Fruit fly (Drosophila melanogaster) whole organism, larva: ENCODE results near the gene bcd.

Experiments used
- noc ChIP-seq: fragments of 200-800 bp; sonication (Bioruptor generic); optimal IDR thresholded peaks from 3 replicates; lab custom pipeline; 2019; ENCODE audit warnings: missing biosample characterization, mild to moderate bottlenecking, missing genetic modification characterization, moderate library complexity

Gene bcd

DNA sequence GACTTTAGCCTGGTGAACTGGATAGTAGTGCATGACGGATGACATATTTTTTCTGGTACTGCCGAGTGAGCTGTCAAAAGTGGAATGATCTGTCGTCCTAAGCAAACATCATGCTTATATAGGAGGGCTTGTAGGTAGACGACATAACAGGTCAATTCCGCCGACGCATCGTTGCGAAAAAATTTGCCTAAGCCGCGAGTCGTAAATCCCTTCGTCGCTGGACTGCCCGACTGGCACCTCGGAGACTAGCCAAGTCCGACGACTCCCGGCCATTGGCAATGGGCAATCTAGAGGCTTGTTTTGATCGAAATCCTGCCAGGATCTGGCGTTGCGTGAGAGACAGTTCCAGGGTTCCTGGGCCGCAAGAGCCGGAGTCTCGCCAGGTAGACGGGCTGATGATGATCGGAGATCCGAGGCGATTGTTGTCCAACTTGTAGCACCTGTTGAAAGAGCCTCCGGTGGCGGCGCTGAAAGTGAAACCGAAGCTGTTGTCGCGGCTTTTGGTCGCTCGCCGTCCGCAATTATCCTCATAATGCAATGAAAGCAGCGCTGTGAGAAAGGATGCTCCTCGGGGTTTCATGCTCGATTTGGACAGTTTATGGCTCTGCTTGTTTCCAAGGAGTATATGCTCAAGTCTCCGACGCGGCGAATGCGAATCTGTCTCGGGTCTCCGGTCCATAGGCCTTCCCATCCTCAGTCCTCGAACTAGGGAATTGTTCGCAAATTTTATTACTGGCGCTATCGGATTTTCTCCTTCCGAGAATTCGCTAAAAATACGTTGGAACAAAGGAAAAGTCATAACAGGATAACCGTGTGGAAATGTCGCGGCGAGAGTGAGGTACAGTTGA, 4.9 kb downstream of the bcd start, which contains the start of gene zen:
Gene zen (minus strand): TSS at position 91 of the 848 bp plus-strand sequence.
- TF ChIP-seq noc (tag; lab: Kevin White, UChicago) = no peak

DNA sequence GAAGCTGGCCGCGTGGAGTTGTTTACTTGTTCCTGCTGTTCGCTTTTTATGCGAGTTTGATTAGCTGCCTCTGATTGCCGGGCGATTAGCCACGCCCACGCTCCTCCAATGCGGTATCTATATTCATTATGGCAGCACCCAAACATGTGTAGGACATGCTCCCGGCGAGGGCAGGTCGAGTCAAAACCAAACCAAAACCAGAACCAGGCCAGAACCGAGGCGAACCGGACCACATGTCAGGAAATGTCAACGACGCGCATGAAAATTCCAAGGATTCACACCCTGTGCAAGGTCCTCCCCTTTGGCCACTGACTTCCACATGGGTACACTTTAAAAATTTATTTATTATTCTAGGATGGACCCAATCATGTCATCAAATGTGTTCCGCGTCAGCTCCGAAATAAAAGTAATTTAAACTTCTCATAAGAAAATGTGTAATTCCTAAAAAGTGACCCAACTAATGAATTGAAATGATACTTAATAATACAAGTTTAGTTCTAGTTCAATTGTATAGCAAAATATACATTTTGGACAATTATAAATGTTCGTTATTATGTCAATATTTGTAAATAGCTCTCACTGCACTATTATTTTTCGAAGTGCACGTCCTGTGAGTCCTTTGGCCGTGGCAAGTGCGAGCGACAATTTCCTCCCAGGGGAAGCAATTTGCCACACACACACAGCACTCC, 7.7 kb downstream of the bcd start:
- TF ChIP-seq noc (tag; lab: Kevin White, UChicago) = no peak

DNA sequence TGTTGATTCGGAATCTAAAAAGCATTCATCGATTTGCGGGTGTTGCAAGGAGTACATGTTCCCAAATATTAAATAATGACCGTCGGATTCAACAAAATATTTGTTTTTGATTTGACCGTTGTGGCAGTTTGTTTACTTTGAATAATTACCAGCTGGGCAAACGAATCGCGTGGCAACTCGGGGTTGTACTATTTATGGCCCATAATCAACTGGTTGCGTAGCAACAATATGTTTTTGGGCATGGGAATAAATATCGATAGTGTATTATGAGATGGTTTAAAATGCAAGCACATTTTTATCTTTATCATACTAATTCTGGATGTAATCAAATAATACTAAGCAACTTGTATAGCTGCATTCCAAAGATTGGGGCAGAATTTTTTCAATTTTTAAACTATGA, 11.4 kb downstream of the bcd start, which contains the start of gene CG34297:
Gene CG34297 (minus strand): TSS at position 101 of the 400 bp plus-strand sequence.
- no peak for TF ChIP-seq noc (tag; lab: Kevin White, UChicago)

DNA sequence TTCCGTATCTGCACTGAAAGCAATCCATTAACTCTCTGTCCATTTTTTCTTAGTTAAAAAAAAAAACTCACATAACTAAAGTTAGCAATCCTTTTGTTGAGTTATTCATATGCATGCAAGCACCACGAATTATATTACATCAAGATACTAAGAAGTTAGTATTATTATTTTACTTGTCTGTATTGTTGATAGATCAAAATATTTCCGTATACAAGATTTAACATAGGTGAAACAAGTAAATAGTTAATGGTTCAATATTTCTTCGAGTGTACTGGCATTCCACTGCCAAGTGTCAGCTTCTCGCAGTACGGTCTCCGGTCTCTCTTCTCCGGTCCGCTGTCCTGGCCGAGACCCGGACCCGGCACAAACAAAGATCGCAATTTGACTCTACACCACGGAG, 13.1 kb downstream of the bcd start:
- TF ChIP-seq noc (tag; lab: Kevin White, UChicago) = no peak

DNA sequence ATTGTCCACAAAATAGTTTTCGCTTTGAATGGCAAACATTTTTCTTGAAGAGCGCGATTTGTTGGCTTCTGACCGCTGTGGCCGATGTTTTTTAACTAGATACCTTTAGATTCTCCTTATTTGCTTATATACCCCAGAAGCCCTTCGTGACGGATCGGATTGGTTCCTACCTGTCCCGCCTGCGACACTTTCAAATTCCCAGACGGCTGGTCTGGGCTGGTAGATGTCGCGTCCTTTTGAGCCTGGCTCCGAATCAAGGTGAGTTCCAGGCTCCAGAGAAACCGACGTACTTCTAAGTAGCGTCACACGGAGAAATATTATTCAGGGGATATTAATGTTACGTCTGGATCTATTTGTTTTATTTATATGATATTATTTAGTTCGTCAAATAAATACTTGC, 15.2 kb downstream of the bcd start, which contains the start of gene zen2:
Gene zen2 (minus strand): TSS at position 101 of the 400 bp plus-strand sequence.
- TF ChIP-seq noc (tag; lab: Kevin White, UChicago) = no peak

DNA sequence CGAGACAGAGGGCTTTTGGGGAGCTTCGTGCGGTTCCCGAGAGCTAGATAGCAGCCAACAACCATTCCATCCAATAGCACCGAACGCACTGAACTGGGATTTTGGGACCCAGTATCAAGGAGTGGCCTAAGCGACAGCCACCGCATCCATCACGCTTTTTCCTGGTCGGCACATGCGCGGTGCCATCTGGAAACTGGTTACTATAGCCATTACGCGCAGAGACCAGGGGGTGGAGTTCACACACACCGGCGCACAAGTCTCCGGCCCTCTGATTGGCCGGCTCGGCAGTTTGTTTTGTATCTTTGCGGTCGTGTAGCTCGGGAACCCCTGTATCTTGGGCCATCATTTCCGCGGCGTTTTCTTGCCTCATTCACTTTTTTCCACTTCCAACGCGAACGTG, 17.3 kb downstream of the bcd start, which contains the start of gene pb:
Gene pb (minus strand): TSS at position 81 of the 400 bp plus-strand sequence.
- TF ChIP-seq noc (tag; lab: Kevin White, UChicago) = no peak

DNA sequence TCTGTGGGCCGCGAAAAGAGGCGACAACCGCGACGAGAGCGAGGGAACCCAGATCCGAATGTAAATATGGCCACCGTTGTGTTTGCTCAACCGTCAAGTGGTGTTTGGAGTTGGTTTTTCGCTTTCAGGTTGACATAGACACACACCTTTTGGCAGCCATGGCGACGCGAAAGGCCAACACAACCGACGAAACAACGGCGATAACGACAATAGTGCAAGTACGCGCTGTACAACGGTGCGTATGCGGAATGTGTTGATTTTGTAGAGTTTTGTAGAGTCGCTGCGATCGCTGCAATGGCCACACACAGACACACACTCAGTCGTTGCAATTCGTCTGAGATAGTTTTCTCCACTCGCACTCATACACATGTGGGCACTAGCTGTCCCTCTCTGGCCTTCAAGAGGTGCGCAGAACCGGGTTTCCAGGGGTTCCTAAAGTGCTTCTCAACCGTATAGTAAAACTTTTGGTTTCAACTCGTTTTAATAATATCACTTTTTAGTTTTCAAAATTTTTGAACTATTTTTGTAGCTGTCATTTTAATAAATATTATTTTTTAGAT, 17.8 kb downstream of the bcd start:
- no peak for TF ChIP-seq noc (tag; lab: Kevin White, UChicago)

DNA sequence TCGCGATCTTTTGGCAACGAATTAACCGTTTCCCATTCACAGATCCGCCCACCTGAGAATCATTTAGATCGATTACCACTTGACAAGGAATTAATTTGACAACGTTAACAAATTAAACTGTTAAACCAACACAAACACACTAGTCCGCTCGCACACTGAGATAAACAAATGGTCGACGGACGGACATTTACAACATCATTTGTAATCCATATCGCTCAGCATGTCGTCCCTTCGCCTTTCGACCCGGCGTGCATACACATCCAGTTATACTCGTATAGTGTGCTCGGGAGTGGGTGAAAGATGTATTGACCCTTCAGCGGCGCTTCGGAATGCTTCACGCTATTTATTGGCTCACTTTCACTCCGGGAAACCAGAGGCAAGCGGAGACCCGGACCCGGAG, 23.5 kb downstream of the bcd start:
- TF ChIP-seq noc (tag; lab: Kevin White, UChicago) = no peak

DNA sequence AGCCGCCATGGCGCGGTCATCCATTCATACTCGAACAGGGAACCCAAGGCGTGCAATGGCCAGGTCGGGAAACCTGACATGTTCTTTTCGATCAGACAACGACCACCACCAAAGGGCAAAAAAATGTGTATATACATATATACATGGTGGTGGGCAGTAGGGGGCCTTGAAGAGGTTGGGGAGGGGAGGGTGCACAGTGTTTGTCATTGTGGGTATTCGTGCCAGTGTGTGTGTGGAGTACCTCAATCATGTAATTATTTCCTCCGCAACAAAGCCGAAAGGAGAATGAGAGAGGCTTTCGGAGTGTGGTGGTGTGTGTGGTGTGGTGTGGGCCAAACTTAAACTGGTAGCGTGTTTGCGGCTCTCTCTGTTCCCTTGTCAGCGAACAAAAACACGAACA, 33.1 kb downstream of the bcd start:
- TF ChIP-seq noc (tag; lab: Kevin White, UChicago) = no peak

DNA sequence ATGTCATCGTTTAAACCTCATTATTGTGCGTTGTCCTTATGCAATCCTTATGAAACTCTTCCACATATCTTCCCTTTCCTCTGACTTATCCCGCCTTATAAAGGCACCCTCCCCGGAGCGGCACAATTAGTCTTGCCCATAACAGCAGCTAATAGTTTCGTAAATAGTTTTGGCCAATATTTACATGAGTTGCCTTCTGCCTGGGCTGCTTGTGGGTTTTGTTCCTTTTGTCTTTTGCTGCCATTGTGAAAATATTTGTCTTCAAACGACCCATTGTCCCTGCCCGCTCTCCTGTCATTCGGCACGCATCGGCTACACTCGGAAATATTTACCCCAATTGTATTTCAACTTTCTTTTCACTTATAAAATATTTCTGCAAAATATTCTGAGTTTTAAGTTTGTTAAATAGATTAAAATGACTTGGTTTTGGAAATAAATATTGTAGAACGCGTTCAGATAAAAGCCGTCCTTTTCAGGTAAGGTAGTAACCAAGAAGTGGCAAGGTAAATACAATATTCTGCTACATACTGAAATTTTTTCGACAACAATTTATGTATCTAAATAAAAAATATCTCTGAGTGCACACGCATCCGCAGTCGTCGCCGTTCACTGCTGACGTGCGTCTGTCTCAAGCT, 35.6 kb downstream of the bcd start:
- no peak for TF ChIP-seq noc (tag; lab: Kevin White, UChicago)

DNA sequence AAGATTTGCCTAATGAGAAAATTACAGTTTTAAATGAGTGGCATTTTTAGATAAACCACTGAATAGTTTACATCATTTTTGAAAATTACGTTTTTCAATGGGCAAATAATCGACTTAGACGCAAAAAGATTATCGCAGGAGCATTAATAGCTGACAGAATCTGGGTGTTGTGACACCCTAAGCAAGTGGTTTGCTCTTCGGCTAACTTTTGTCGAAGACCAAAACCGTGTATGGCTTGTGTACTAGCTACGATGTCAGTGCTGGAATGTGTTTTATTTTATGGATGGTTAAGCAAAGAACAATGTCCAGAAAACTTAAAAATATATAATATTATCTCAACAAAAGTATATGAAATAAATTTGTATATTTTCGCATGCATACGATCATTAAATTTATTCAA, 50.4 kb downstream of the bcd start:
- no peak for TF ChIP-seq noc (tag; lab: Kevin White, UChicago)

DNA sequence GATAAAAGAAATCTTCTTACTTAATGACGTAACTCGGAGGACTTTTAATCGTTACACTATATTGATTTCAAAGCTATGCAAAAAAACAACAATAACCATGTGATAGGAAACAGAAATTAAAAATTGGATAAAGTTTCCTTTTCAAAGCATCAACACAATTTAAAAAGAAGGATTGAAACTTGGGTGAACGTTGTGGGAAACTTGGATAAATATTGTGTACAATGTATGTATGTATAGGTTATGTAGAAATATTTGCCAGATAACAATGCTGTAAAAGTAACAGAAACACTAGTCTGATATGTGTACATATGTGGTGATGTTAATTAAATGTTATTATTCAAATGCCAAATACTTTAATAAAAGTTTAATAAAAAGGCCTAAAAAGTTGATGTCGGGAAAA, 52.9 kb downstream of the bcd start:
- TF ChIP-seq noc (tag; lab: Kevin White, UChicago) = no peak
